Fruit fly (Drosophila melanogaster) whole organism, adult: ENCODE data around the gene CG1416.

Source experiments
- CG11617 ChIP-seq: fragments of 200-800 bp; sonication (Bioruptor generic); optimal IDR thresholded peaks from 2 replicates; lab custom pipeline; 2017; ENCODE audit warnings: mild to moderate bottlenecking, missing biosample characterization, missing genetic modification reagents, missing genetic modification characterization
- CG14711 ChIP-seq: fragments of 200-800 bp; sonication (Bioruptor generic); optimal IDR thresholded peaks from 2 replicates; lab custom pipeline; 2018; ENCODE audit warnings: missing biosample characterization, mild to moderate bottlenecking, missing genetic modification characterization, moderate library complexity
- CG1620 ChIP-seq: fragments of 200-800 bp; sonication (Bioruptor generic); optimal IDR thresholded peaks from 2 replicates; lab custom pipeline; 2016; ENCODE audit warnings: missing biosample characterization, missing genetic modification characterization
- CG5204 ChIP-seq: fragments of 200-800 bp; sonication (Bioruptor generic); optimal IDR thresholded peaks from 2 replicates; lab custom pipeline; 2016; ENCODE audit warnings: missing biosample characterization, missing genetic modification characterization
- CG7045 ChIP-seq: fragments of 200-800 bp; sonication (Bioruptor generic); optimal IDR thresholded peaks from 2 replicates; lab custom pipeline; 2017; ENCODE audit warnings: missing biosample characterization, mild to moderate bottlenecking, missing genetic modification characterization
- Crg-1 ChIP-seq: fragments of 200-800 bp; sonication (Bioruptor generic); optimal IDR thresholded peaks from 2 replicates; lab custom pipeline; 2016; ENCODE audit warnings: missing biosample characterization, missing genetic modification characterization
- Hr96 ChIP-seq: fragments of 200-800 bp; sonication (Bioruptor generic); optimal IDR thresholded peaks from 2 replicates; lab custom pipeline; 2016; ENCODE audit warnings: missing biosample characterization, missing genetic modification characterization
- bab1 ChIP-seq: fragments of 200-800 bp; sonication (Bioruptor generic); optimal IDR thresholded peaks from 3 replicates; lab custom pipeline; 2019; ENCODE audit warnings: missing biosample characterization, mild to moderate bottlenecking, missing genetic modification characterization, moderate library complexity
- cnc ChIP-seq, 2 experiments: fragments of >200 bp; optimal IDR thresholded peaks; 2 replicates each; lab custom pipeline; 2017
- kay ChIP-seq: fragments of 200-800 bp; sonication (Bioruptor generic); peaks from one replicate; lab custom pipeline; 2016; ENCODE audit warnings: missing biosample characterization, missing genetic modification characterization, borderline replicate concordance
- ovo ChIP-seq: fragments of 200-800 bp; sonication (Bioruptor generic); optimal IDR thresholded peaks from 2 replicates; lab custom pipeline; 2016; ENCODE audit warnings: missing biosample characterization, missing genetic modification characterization

DNA sequence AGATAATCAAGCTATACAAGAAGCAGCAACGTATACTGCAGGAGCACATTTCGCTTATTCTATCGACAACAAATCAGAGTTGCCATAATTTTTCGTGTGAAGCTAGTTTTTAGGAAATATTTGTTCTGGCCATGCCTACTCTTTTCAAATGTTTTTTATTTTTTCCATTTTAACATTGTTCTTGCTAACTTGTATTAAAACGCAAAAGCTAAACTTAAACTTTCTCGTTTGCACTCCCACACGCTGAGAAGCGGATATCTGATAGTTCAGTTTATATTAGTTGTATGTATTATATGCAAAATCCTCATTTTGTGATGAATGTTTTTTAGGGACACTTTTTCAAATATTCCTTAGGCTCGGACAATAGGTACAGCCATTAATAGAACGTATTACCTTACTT lies 26.2 kb downstream of the CG1416 start, which contains the start of gene CG11630:
- TF ChIP-seq CG5204 (GFP tag; lab: Kevin White, UChicago) = no peak
- no peak for TF ChIP-seq CG14711 (tag; lab: Kevin White, UChicago)
- TF ChIP-seq CG7045 (GFP tag; lab: Kevin White, UChicago) = no peak
- TF ChIP-seq kay (GFP tag; lab: Kevin White, UChicago) = no peak
- TF ChIP-seq cnc (optimal IDR thresholded peaks at IDR 0.05; lab: Kevin White, UChicago) = no peak
- TF ChIP-seq CG11617 (GFP tag; lab: Kevin White, UChicago) = no peak
- TF ChIP-seq ovo (GFP tag; lab: Kevin White, UChicago) = no peak
- no peak for TF ChIP-seq Crg-1 (GFP tag; lab: Kevin White, UChicago)
- no peak for TF ChIP-seq CG1620 (GFP tag; lab: Kevin White, UChicago)
- no peak for TF ChIP-seq bab1 (GFP tag; lab: Kevin White, UChicago)
- no peak for TF ChIP-seq Hr96 (GFP tag; lab: Kevin White, UChicago)
